Fruit fly (Drosophila melanogaster): ENCODE measurements around the gene CG10681.

dm6 chr3L:12530044-12530443 lies 28.7 kb downstream of the CG10681 start, which contains the start of gene nst:
- TF ChIP-seq CG8478 (optimal IDR thresholded peaks at IDR 0.05): no peak
- no peak for TF ChIP-seq CTCF (optimal IDR thresholded peaks at IDR 0.05)
